Worm (Caenorhabditis elegans): ENCODE results near the gene pac-1.

- TF ChIP-seq unc-39 (tag; optimal IDR thresholded peaks at IDR 0.05) (no peak), elt-3 (tag; optimal IDR thresholded peaks at IDR 0.05) (no peak), jun-1 (tag; optimal IDR thresholded peaks at IDR 0.05) (no peak), ama-1 (optimal IDR thresholded peaks at IDR 0.05) (no peak), nhr-43 (tag; optimal IDR thresholded peaks at IDR 0.05; ENCODE audit: poor library complexity, severe bottlenecking) (no peak), elt-1 (tag; optimal IDR thresholded peaks at IDR 0.05) (no peak), nhr-77 (tag; optimal IDR thresholded peaks at IDR 0.05) (no peak)
Observed at ce11 chrIII:8473292-8473691, 21.5 kb upstream of the pac-1 start.

Measured in whole organism, L3 larva.